Fruit fly (Drosophila melanogaster) whole organism, prepupa: ENCODE results near the gene qjt.

ENCODE experiments used
- Blimp-1 ChIP-seq: fragments of 200-800 bp; sonication (Bioruptor generic); optimal IDR thresholded peaks from 3 replicates; lab custom pipeline; 2017; ENCODE audit warnings: missing biosample characterization, missing genetic modification characterization, mild to moderate bottlenecking, moderate library complexity, missing genetic modification reagents
- CG10631 ChIP-seq: fragments of 200-800 bp; sonication (Bioruptor generic); optimal IDR thresholded peaks from 2 replicates; lab custom pipeline; 2016; ENCODE audit warnings: missing biosample characterization, missing genetic modification characterization
- CG10669 ChIP-seq: fragments of 200-800 bp; sonication (Bioruptor generic); optimal IDR thresholded peaks from 3 replicates; lab custom pipeline; 2018; ENCODE audit warnings: missing biosample characterization, mild to moderate bottlenecking, missing genetic modification characterization, moderate library complexity
- CG16779 ChIP-seq: fragments of 200-800 bp; sonication (Bioruptor generic); optimal IDR thresholded peaks from 3 replicates; lab custom pipeline; 2017; ENCODE audit warnings: missing biosample characterization, mild to moderate bottlenecking, missing genetic modification characterization
- CG6163 ChIP-seq: fragments of 200-800 bp; sonication (Bioruptor generic); IDR thresholded peaks from 3 replicates; pipeline ENCODE4 v1.3.6; 2022; ENCODE audit warnings: missing biosample characterization, missing genetic modification characterization
- CG6276 ChIP-seq: fragments of 200-800 bp; sonication (Bioruptor generic); optimal IDR thresholded peaks from 2 replicates; lab custom pipeline; 2017; ENCODE audit warnings: missing biosample characterization, mild to moderate bottlenecking, missing genetic modification characterization
- CG6808 ChIP-seq: fragments of 200-800 bp; sonication (Bioruptor generic); optimal IDR thresholded peaks from 3 replicates; lab custom pipeline; 2017; ENCODE audit warnings: missing biosample characterization, missing genetic modification characterization, mild to moderate bottlenecking, moderate library complexity, missing genetic modification reagents
- Ets96B ChIP-seq: fragments of 200-800 bp; optimal IDR thresholded peaks from 2 replicates; lab custom pipeline; 2019; ENCODE audit warnings: missing biosample characterization, mild to moderate bottlenecking, missing genetic modification characterization, moderate library complexity
- Hr4 ChIP-seq: fragments of 200-800 bp; sonication (Bioruptor generic); optimal IDR thresholded peaks from 3 replicates; lab custom pipeline; 2016; ENCODE audit warnings: missing biosample characterization, missing genetic modification characterization
- OdsH ChIP-seq: fragments of 200-800 bp; sonication (Bioruptor generic); optimal IDR thresholded peaks from 3 replicates; lab custom pipeline; 2016; ENCODE audit warnings: missing biosample characterization, missing genetic modification characterization
- pdm3 ChIP-seq: fragments of 200-800 bp; sonication (Bioruptor generic); optimal IDR thresholded peaks from 3 replicates; lab custom pipeline; 2016; ENCODE audit warnings: missing biosample characterization, missing genetic modification characterization
- topi ChIP-seq: fragments of 200-800 bp; sonication (Bioruptor generic); optimal IDR thresholded peaks from 3 replicates; lab custom pipeline; 2016; ENCODE audit warnings: missing biosample characterization, missing genetic modification characterization

dm6 chr3L:17491646-17492045, 12.8 kb downstream of the qjt start:
- TF ChIP-seq topi (GFP tag; lab: Kevin White, UChicago) (no peak), CG16779 (tag; lab: Kevin White, UChicago) (no peak), Blimp-1 (peak; percentile 10), Hr4 (GFP tag; lab: Kevin White, UChicago) (no peak), CG6163 (GFP tag; lab: Robert Waterston, UW) (no peak), CG6276 (GFP tag; lab: Kevin White, UChicago) (no peak), pdm3 (GFP tag; lab: Kevin White, UChicago) (no peak), OdsH (GFP tag; lab: Kevin White, UChicago) (no peak), Ets96B (tag; lab: Kevin White, UChicago) (no peak), CG6808 (no peak), CG10669 (GFP tag; lab: Kevin White, UChicago) (no peak), CG10631 (GFP tag; lab: Kevin White, UChicago) (no peak)
